Worm (Caenorhabditis elegans) whole organism, young adult: ENCODE results near the gene srg-50.

Experiments
- B0261.1 ChIP-seq: sonication (generic microtip); optimal IDR thresholded peaks from 2 replicates; lab custom pipeline; 2016; ENCODE audit warnings: mild to moderate bottlenecking, missing genetic modification characterization, moderate library complexity, missing compliant biosample characterization
- B0336.3 ChIP-seq: fragments of 200-800 bp; sonication (Bioruptor generic); IDR thresholded peaks from 2 replicates; pipeline ENCODE4 v1.3.6; 2022; ENCODE audit warnings: missing genetic modification characterization, missing compliant biosample characterization
- C06A6.2 ChIP-seq: fragments of 200-800 bp; sonication (Bioruptor generic); conservative IDR thresholded peaks from 2 replicates; pipeline ENCODE4 v1.3.6; 2022; ENCODE audit warnings: missing genetic modification characterization, missing compliant biosample characterization
- F22D6.2 ChIP-seq: sonication (generic microtip); optimal IDR thresholded peaks from 2 replicates; lab custom pipeline; 2016; ENCODE audit warnings: mild to moderate bottlenecking, missing genetic modification characterization, missing compliant biosample characterization
- F33H1.4 ChIP-seq: fragments of 200-800 bp; sonication (Bioruptor generic); IDR thresholded peaks from 2 replicates; pipeline ENCODE4 v1.3.6; 2022; ENCODE audit warnings: missing genetic modification reagents, missing genetic modification characterization, missing compliant biosample characterization
- F52B5.7 ChIP-seq: sonication (generic microtip); optimal IDR thresholded peaks from 2 replicates; lab custom pipeline; 2016; ENCODE audit warnings: mild to moderate bottlenecking, missing genetic modification characterization, missing compliant biosample characterization
- F57C9.4 ChIP-seq: sonication (generic microtip); optimal IDR thresholded peaks from 2 replicates; lab custom pipeline; 2017; ENCODE audit warnings: mild to moderate bottlenecking, missing genetic modification characterization, missing compliant biosample characterization
- K12H6.12 ChIP-seq: fragments of 200-800 bp; sonication (Bioruptor generic); optimal IDR thresholded peaks from 2 replicates; lab custom pipeline; 2018; ENCODE audit warnings: mild to moderate bottlenecking, missing genetic modification characterization, missing compliant biosample characterization
- T07F8.4 ChIP-seq: sonication (generic microtip); optimal IDR thresholded peaks from 2 replicates; lab custom pipeline; 2016; ENCODE audit warnings: mild to moderate bottlenecking, missing genetic modification characterization, moderate library complexity, missing compliant biosample characterization
- Y53G8AR.9 ChIP-seq: fragments of 200-800 bp; sonication (Bioruptor generic); conservative IDR thresholded peaks from 2 replicates; pipeline ENCODE4 v1.3.6; 2022; ENCODE audit warnings: missing genetic modification reagents, missing genetic modification characterization, missing compliant biosample characterization
- Y67H2A.10 ChIP-seq: fragments of 200-800 bp; sonication (Bioruptor generic); conservative IDR thresholded peaks from 2 replicates; pipeline ENCODE4 v1.3.6; 2022; ENCODE audit warnings: missing genetic modification reagents, missing genetic modification characterization, missing compliant biosample characterization
- Y79H2A.3 ChIP-seq: fragments of 200-800 bp; sonication (Bioruptor generic); conservative IDR thresholded peaks from 2 replicates; pipeline ENCODE4 v1.3.6; 2022; ENCODE audit warnings: missing genetic modification reagents, missing genetic modification characterization, missing compliant biosample characterization
- ZK185.1 ChIP-seq: sonication (generic microtip); optimal IDR thresholded peaks from 2 replicates; lab custom pipeline; 2016; ENCODE audit warnings: mild to moderate bottlenecking, missing genetic modification characterization, missing compliant biosample characterization; ENCODE audit not compliant: poor library complexity, severe bottlenecking
- ama-1 ChIP-seq, 3 experiments: fragments of 150-350 bp in 1 of 3; sonication (generic microtip) in 2 of 3; optimal IDR thresholded peaks; 2 replicates each; lab custom pipeline; 2014 to 2018; ENCODE audit warnings: missing biosample characterization in 2 of 3, missing genetic modification characterization in 2 of 3, missing genetic modification reagents in 2 of 3
- aptf-2 ChIP-seq: fragments of 200-800 bp; sonication (Bioruptor generic); conservative IDR thresholded peaks from 2 replicates; pipeline ENCODE4 v1.3.6; 2022; ENCODE audit warnings: missing genetic modification reagents, missing genetic modification characterization, missing compliant biosample characterization
- aptf-3 ChIP-seq: fragments of 200-800 bp; sonication (Bioruptor generic); IDR thresholded peaks from 2 replicates; pipeline ENCODE4 v1.3.6; 2022; ENCODE audit warnings: missing genetic modification characterization, missing compliant biosample characterization
- athp-1 ChIP-seq: sonication (generic microtip); optimal IDR thresholded peaks from 2 replicates; lab custom pipeline; 2017; ENCODE audit warnings: mild to moderate bottlenecking, missing genetic modification characterization, missing compliant biosample characterization
- attf-3 ChIP-seq: fragments of 200-800 bp; sonication (Bioruptor generic); conservative IDR thresholded peaks from 2 replicates; pipeline ENCODE4 v1.3.6; 2022; ENCODE audit warnings: missing genetic modification reagents, missing genetic modification characterization, missing compliant biosample characterization
- bed-2 ChIP-seq: fragments of 200-800 bp; sonication (Bioruptor generic); IDR thresholded peaks from 2 replicates; pipeline ENCODE4 v1.3.6; 2022; ENCODE audit warnings: missing genetic modification reagents, missing genetic modification characterization, missing compliant biosample characterization
- cebp-1 ChIP-seq, 2 experiments: fragments of 200-800 bp in 1 of 2; sonication (Bioruptor generic) in 1 of 2; sonication (generic microtip) in 1 of 2; IDR thresholded peaks in 1 of 2; optimal IDR thresholded peaks in 1 of 2; 2 replicates each; pipeline versions ENCODE4 v1.3.6 to Lab custom; 2017 to 2022; ENCODE audit warnings: missing compliant biosample characterization in 2 of 2, missing genetic modification characterization in 2 of 2, mild to moderate bottlenecking in 1 of 2, missing genetic modification reagents in 1 of 2, moderate library complexity in 1 of 2
- chd-7 ChIP-seq: sonication (generic microtip); optimal IDR thresholded peaks from 2 replicates; lab custom pipeline; 2016; ENCODE audit warnings: mild to moderate bottlenecking, missing genetic modification characterization, moderate library complexity, missing compliant biosample characterization
- dox-1 ChIP-seq: fragments of 200-800 bp; sonication (Bioruptor generic); IDR thresholded peaks from 2 replicates; pipeline ENCODE4 v1.3.6; 2022; ENCODE audit warnings: missing genetic modification reagents, missing genetic modification characterization, missing compliant biosample characterization
- efl-1 ChIP-seq: fragments of 150-350 bp; optimal IDR thresholded peaks from 2 replicates; lab custom pipeline; 2014; ENCODE audit warnings: missing biosample characterization, missing genetic modification reagents, missing genetic modification characterization
- fkh-3 ChIP-seq: sonication (generic microtip); optimal IDR thresholded peaks from 2 replicates; lab custom pipeline; 2016; ENCODE audit warnings: mild to moderate bottlenecking, missing genetic modification characterization, missing compliant biosample characterization
- him-1 ChIP-seq: sonication (generic microtip); optimal IDR thresholded peaks from 2 replicates; lab custom pipeline; 2016; ENCODE audit warnings: missing genotype, missing genetic modification reagents, missing genetic modification characterization, missing compliant biosample characterization
- hmg-1.2 ChIP-seq: fragments of 200-800 bp; sonication (Bioruptor generic); IDR thresholded peaks from 2 replicates; pipeline ENCODE4 v1.3.6; 2022; ENCODE audit warnings: missing genetic modification reagents, missing genetic modification characterization, missing compliant biosample characterization
- hrde-1 ChIP-seq: sonication (generic microtip); optimal IDR thresholded peaks from 2 replicates; lab custom pipeline; 2016; ENCODE audit warnings: missing genetic modification characterization, mild to moderate bottlenecking, missing compliant biosample characterization, moderate library complexity, missing genotype, missing genetic modification reagents, borderline replicate concordance
- lin-40 ChIP-seq: sonication (generic microtip); optimal IDR thresholded peaks from 2 replicates; lab custom pipeline; 2016; ENCODE audit warnings: missing genetic modification characterization, mild to moderate bottlenecking, missing compliant biosample characterization, missing genotype, missing genetic modification reagents
- madf-10 ChIP-seq: sonication (generic microtip); optimal IDR thresholded peaks from 2 replicates; lab custom pipeline; 2016; ENCODE audit warnings: mild to moderate bottlenecking, missing genetic modification characterization, missing compliant biosample characterization
- madf-3 ChIP-seq: fragments of 200-800 bp; sonication (Bioruptor generic); IDR thresholded peaks from 2 replicates; pipeline ENCODE4 v1.3.6; 2022; ENCODE audit warnings: missing genetic modification reagents, missing genetic modification characterization, missing compliant biosample characterization
- nfya-1 ChIP-seq: sonication (generic microtip); optimal IDR thresholded peaks from 2 replicates; lab custom pipeline; 2017; ENCODE audit warnings: antibody characterized with exemption, missing compliant biosample characterization, missing genetic modification characterization, borderline replicate concordance; ENCODE audit not compliant: insufficient read depth
- nhr-27 ChIP-seq: fragments of 200-800 bp; sonication (Bioruptor generic); optimal IDR thresholded peaks from 2 replicates; lab custom pipeline; 2018; ENCODE audit warnings: mild to moderate bottlenecking, missing genetic modification characterization, moderate library complexity, missing compliant biosample characterization
- nhr-80 ChIP-seq: sonication (generic microtip); optimal IDR thresholded peaks from 2 replicates; lab custom pipeline; 2016; ENCODE audit warnings: missing genetic modification characterization, missing compliant biosample characterization
- pha-4 ChIP-seq: fragments of 150-350 bp; sonication (generic microtip); optimal IDR thresholded peaks from 2 replicates; lab custom pipeline; 2014; ENCODE audit warnings: missing biosample characterization, missing genetic modification reagents, missing genetic modification characterization
- rec-8 ChIP-seq, 2 experiments: sonication (generic microtip); optimal IDR thresholded peaks; 2 replicates each; lab custom pipeline; 2016; ENCODE audit warnings: mild to moderate bottlenecking in 2 of 2, missing genetic modification characterization in 2 of 2, missing genetic modification reagents in 2 of 2, missing genotype in 2 of 2, missing biosample characterization in 1 of 2, missing compliant biosample characterization in 1 of 2, moderate library complexity in 1 of 2
- rpc-1 ChIP-seq, 2 experiments: fragments of 150-350 bp in 1 of 2; sonication (generic microtip) in 1 of 2; optimal IDR thresholded peaks; 2 replicates each; lab custom pipeline; 2014 to 2018; ENCODE audit warnings: missing biosample characterization in 1 of 2, missing genetic modification characterization in 1 of 2, missing genetic modification reagents in 1 of 2, missing genotype in 1 of 2
- sea-2 ChIP-seq: fragments of 200-800 bp; sonication (Bioruptor generic); IDR thresholded peaks from 2 replicates; pipeline ENCODE4 v1.3.6; 2022; ENCODE audit warnings: missing genetic modification characterization, missing compliant biosample characterization
- snpc-4 ChIP-seq, 5 experiments: fragments of 150-350 bp in 1 of 5; sonication (generic microtip) in 4 of 5; optimal IDR thresholded peaks; 2 replicates each; lab custom pipeline; 2014 to 2018; ENCODE audit warnings: missing genetic modification characterization in 5 of 5, missing biosample characterization in 3 of 5, antibody characterized with exemption in 2 of 5, mild to moderate bottlenecking in 2 of 5, missing compliant biosample characterization in 2 of 5, missing genotype in 2 of 5, moderate library complexity in 2 of 5, missing genetic modification reagents in 1 of 5
- tbp1 ChIP-seq: fragments of 200-800 bp; sonication (Bioruptor generic); optimal IDR thresholded peaks from 2 replicates; lab custom pipeline; 2018; ENCODE audit warnings: mild to moderate bottlenecking, missing genetic modification characterization, missing compliant biosample characterization
- unc-62 ChIP-seq: fragments of 150-350 bp; optimal IDR thresholded peaks from 2 replicates; lab custom pipeline; 2014; ENCODE audit warnings: missing biosample characterization, missing genetic modification reagents, missing genetic modification characterization
- xnd-1 ChIP-seq: sonication (generic microtip); optimal IDR thresholded peaks from 2 replicates; lab custom pipeline; 2016; ENCODE audit warnings: missing genotype, missing genetic modification reagents, missing genetic modification characterization, missing compliant biosample characterization
- zfh-2 ChIP-seq: fragments of 200-800 bp; sonication (Bioruptor generic); conservative IDR thresholded peaks from 2 replicates; pipeline ENCODE4 v1.3.6; 2022; ENCODE audit warnings: missing genetic modification reagents, missing genetic modification characterization, missing compliant biosample characterization
- ztf-26 ChIP-seq: sonication (generic microtip); optimal IDR thresholded peaks from 2 replicates; lab custom pipeline; 2017; ENCODE audit warnings: missing genetic modification characterization, missing compliant biosample characterization

The srg-50 gene

ce11 chrIV:7049672-7050206, 25.2 kb downstream of the srg-50 start, which contains the start of gene nhr-105 (continued):
- peak; percentile 18 for TF ChIP-seq K12H6.12
- TF ChIP-seq tbp1 (GFP tag; lab: Kevin White, UChicago) = peak; percentile 34
- TF ChIP-seq nhr-80 (tag; lab: Kevin White, UChicago) = peak; percentile 41
- TF ChIP-seq ztf-26 (tag; lab: Kevin White, UChicago) = peak; percentile 21
- no peak for TF ChIP-seq cebp-1 (GFP tag; IDR thresholded peaks at IDR 0.05; lab: Robert Waterston, UW)
- TF ChIP-seq cebp-1 (tag; optimal IDR thresholded peaks at IDR 0.05; lab: Kevin White, UChicago) = peak; percentile 63
- peak; percentile 32 for TF ChIP-seq F22D6.2 (tag; lab: Kevin White, UChicago)
- no peak for TF ChIP-seq xnd-1 (tag; lab: Kevin White, UChicago)
- TF ChIP-seq B0336.3 (GFP tag; lab: Robert Waterston, UW) = 0 out of 2 replicates have a peak, but pooled peaks have one; percentile 24
- peak; percentile 37 for TF ChIP-seq chd-7
- TF ChIP-seq aptf-3 (GFP tag; lab: Robert Waterston, UW) = no peak

ce11 chrIV:7048637-7049245, 26.2 kb downstream of the srg-50 start:
- TF ChIP-seq F57C9.4 (no peak), nfya-1 (tag; lab: Kevin White, UChicago) (no peak), hmg-1.2 (GFP tag; lab: Robert Waterston, UW) (no peak), Y67H2A.10 (no peak), attf-3 (GFP tag; lab: Robert Waterston, UW) (no peak), chd-7 (no peak), athp-1 (tag; lab: Kevin White, UChicago) (no peak), Y53G8AR.9 (GFP tag; lab: Robert Waterston, UW) (no peak), sea-2 (GFP tag; lab: Robert Waterston, UW) (no peak), fkh-3 (no peak), aptf-2 (GFP tag; lab: Robert Waterston, UW) (no peak), ZK185.1 (tag; lab: Kevin White, UChicago) (peak; percentile 17), nhr-80 (tag; lab: Kevin White, UChicago) (no peak), unc-62 (GFP tag; lab: Kevin White, UChicago) (peak; percentile 3), F52B5.7 (tag; lab: Kevin White, UChicago) (no peak), dox-1 (no peak), snpc-4 (GFP tag; optimal IDR thresholded peaks at IDR 0.05; lab: Kevin White, UChicago) (no peak), snpc-4 (tag; optimal IDR thresholded peaks at IDR 0.05; lab: Kevin White, UChicago) (no peak), B0261.1 (tag; lab: Kevin White, UChicago) (no peak), nhr-27 (no peak), lin-40 (tag; lab: Kevin White, UChicago) (peak; percentile 12), bed-2 (GFP tag; lab: Robert Waterston, UW) (no peak), ama-1 (optimal IDR thresholded peaks at IDR 0.05; lab: Kevin White, UChicago) (peak; percentile 43), ama-1 (GFP tag; optimal IDR thresholded peaks at IDR 0.05; lab: Kevin White, UChicago) (no peak), zfh-2 (GFP tag; lab: Robert Waterston, UW) (no peak), C06A6.2 (GFP tag; lab: Robert Waterston, UW) (no peak), K12H6.12 (no peak), xnd-1 (tag; lab: Kevin White, UChicago) (no peak), madf-3 (GFP tag; lab: Robert Waterston, UW) (no peak), rpc-1 (optimal IDR thresholded peaks at IDR 0.05; lab: Kevin White, UChicago) (no peak), rpc-1 (tag; optimal IDR thresholded peaks at IDR 0.05; lab: Kevin White, UChicago) (no peak), hrde-1 (tag; lab: Kevin White, UChicago) (no peak), him-1 (tag; lab: Kevin White, UChicago) (no peak), madf-10 (tag; lab: Kevin White, UChicago) (no peak), rec-8 (tag; optimal IDR thresholded peaks at IDR 0.05; lab: Kevin White, UChicago) (no peak), aptf-3 (GFP tag; lab: Robert Waterston, UW) (no peak), T07F8.4 (tag; lab: Kevin White, UChicago) (no peak), efl-1 (GFP tag; lab: Kevin White, UChicago) (no peak), Y79H2A.3 (GFP tag; lab: Robert Waterston, UW) (no peak), pha-4 (peak; percentile 67), F33H1.4 (GFP tag; lab: Robert Waterston, UW) (no peak)
